Worm (Caenorhabditis elegans) whole organism, L4 larva: Measurements from ENCODE around the gene Y51H4A.25.

Experiments used
- fos-1 ChIP-seq: fragments of 150-350 bp; optimal IDR thresholded peaks from 2 replicates; lab custom pipeline; 2014; ENCODE audit warnings: missing biosample characterization, missing genetic modification characterization
- lin-15B ChIP-seq: fragments of 150-350 bp; sonication (generic microtip); optimal IDR thresholded peaks from 3 replicates; lab custom pipeline; 2014; ENCODE audit warnings: missing biosample characterization, missing genetic modification characterization
- unc-62 ChIP-seq, 3 experiments: fragments of 150-350 bp in 1 of 3; sonication (generic microtip); optimal IDR thresholded peaks in 2 of 3; peaks in 1 of 3; 1 replicate in 1 of 3; 2 replicates in 2 of 3; lab custom pipeline; 2014 to 2017; ENCODE audit warnings: missing biosample characterization in 3 of 3, missing genetic modification characterization in 3 of 3, missing genetic modification reagents in 3 of 3, missing genotype in 1 of 3
- ztf-11 ChIP-seq: fragments of 150-350 bp; optimal IDR thresholded peaks from 2 replicates; lab custom pipeline; 2014; ENCODE audit warnings: missing biosample characterization, missing genetic modification characterization

ce11 chrIV:16696422-16696821 is 39.7 kb upstream of the Y51H4A.25 start:
- TF ChIP-seq lin-15B (tag; lab: Kevin White, UChicago): no peak
- TF ChIP-seq fos-1: no peak
- TF ChIP-seq ztf-11 (tag; lab: Kevin White, UChicago): no peak
- TF ChIP-seq unc-62 (GFP tag; optimal IDR thresholded peaks at IDR 0.05 in 1 of 2; lab: Kevin White, UChicago): no peak
- TF ChIP-seq unc-62 (tag; optimal IDR thresholded peaks at IDR 0.05; lab: Kevin White, UChicago): no peak
